Worm (Caenorhabditis elegans): ENCODE data around the gene Y39G8C.2.

ce11 chrII:14089796-14090372 is 7.5 kb downstream of the Y39G8C.2 start:
- TF ChIP-seq nhr-237 (tag; optimal IDR thresholded peaks at IDR 0.05) (no peak), snpc-4 (tag; optimal IDR thresholded peaks at IDR 0.05) (no peak), elt-3 (tag; optimal IDR thresholded peaks at IDR 0.05) (no peak), mep-1 (tag; optimal IDR thresholded peaks at IDR 0.05) (no peak), blmp-1 (tag; optimal IDR thresholded peaks at IDR 0.05) (no peak), ztf-11 (tag; optimal IDR thresholded peaks at IDR 0.05) (no peak), nhr-12 (tag; optimal IDR thresholded peaks at IDR 0.05) (no peak), pha-4 (tag; optimal IDR thresholded peaks at IDR 0.05) (no peak), unc-62 (GFP tag; optimal IDR thresholded peaks at IDR 0.05) (no peak), drap-1 (GFP tag; optimal IDR thresholded peaks at IDR 0.05) (no peak), bed-3 (GFP tag; optimal IDR thresholded peaks at IDR 0.05) (no peak), unc-39 (tag; optimal IDR thresholded peaks at IDR 0.05) (no peak)
